Worm (Caenorhabditis elegans) whole organism, mixed stage, embryonic: ENCODE results near the gene pals-38.

Experiments used
- ces-1 ChIP-seq: fragments of 150-350 bp; optimal IDR thresholded peaks from 2 replicates; lab custom pipeline; 2014; ENCODE audit warnings: missing biosample characterization, missing genetic modification reagents, missing genetic modification characterization
- lin-13 ChIP-seq: fragments of 150-350 bp; optimal IDR thresholded peaks from 2 replicates; lab custom pipeline; 2014; ENCODE audit warnings: missing biosample characterization, missing genetic modification characterization
- mab-5 ChIP-seq: fragments of 150-350 bp; optimal IDR thresholded peaks from 2 replicates; lab custom pipeline; 2014; ENCODE audit warnings: missing biosample characterization, missing genetic modification characterization
- sem-2 ChIP-seq: fragments of 200-800 bp; sonication (Bioruptor generic); optimal IDR thresholded peaks from 2 replicates; lab custom pipeline; 2018; ENCODE audit warnings: mild to moderate bottlenecking, missing genetic modification characterization, missing compliant biosample characterization
- snpc-4 ChIP-seq: fragments of 150-350 bp; optimal IDR thresholded peaks from 2 replicates; lab custom pipeline; 2014; ENCODE audit warnings: missing biosample characterization, missing genetic modification characterization
- sptf-1 ChIP-seq: sonication (generic microtip); optimal IDR thresholded peaks from 2 replicates; lab custom pipeline; 2017; ENCODE audit warnings: mild to moderate bottlenecking, missing genetic modification characterization, moderate library complexity, missing compliant biosample characterization

ce11 chrV:12475360-12475759, 28.6 kb upstream of the pals-38 start:
- TF ChIP-seq sem-2 (GFP tag; lab: Kevin White, UChicago), result no peak
- no peak for TF ChIP-seq sptf-1
- no peak for TF ChIP-seq mab-5 (tag; lab: Kevin White, UChicago)
- TF ChIP-seq ces-1, result no peak
- TF ChIP-seq lin-13 (tag; lab: Kevin White, UChicago), result no peak
- no peak for TF ChIP-seq snpc-4
